Worm (Caenorhabditis elegans): Measurements from ENCODE around the gene nhr-7.
"Not testable (repeated sequence)": the region's sequence is repeated elsewhere in the genome, so short reads cannot be mapped to it uniquely, and the experiment has no call there.

nhr-7 gene

DNA sequence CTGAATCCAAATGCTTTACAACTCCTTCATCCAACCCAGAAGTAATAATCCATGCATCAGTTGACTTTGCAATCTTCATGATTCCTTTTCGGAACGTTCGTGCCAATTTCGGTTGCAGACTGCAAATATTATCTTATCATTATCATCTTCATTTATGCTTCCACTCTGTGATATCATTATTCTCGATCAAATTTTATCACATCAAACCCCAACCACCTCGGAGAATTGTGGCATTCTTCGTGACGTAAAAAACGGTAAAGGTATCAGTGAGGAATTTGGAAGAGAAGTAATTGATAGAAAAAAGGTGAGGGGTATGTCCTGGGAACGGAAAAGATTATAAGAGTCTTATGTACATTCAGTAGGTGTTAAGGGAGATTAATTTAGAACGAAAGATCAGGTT is 13.7 kb downstream of the nhr-7 start:
- TF ChIP-seq hmg-4 (GFP tag; optimal IDR thresholded peaks at IDR 0.05) (no peak), B0310.2 (tag; optimal IDR thresholded peaks at IDR 0.05) (no peak), tbx-11 (GFP tag; IDR thresholded peaks at IDR 0.05) (no peak), ets-7 (tag; optimal IDR thresholded peaks at IDR 0.05) (no peak), F13C5.2 (tag; optimal IDR thresholded peaks at IDR 0.05) (no peak), sea-1 (GFP tag; conservative IDR thresholded peaks at IDR 0.05) (no peak), hnd-1 (tag; optimal IDR thresholded peaks at IDR 0.05) (no peak), aly-1 (tag; optimal IDR thresholded peaks at IDR 0.05) (no peak), ceh-36 (tag; optimal IDR thresholded peaks at IDR 0.05) (no peak), flt-1 (GFP tag; IDR thresholded peaks at IDR 0.05) (no peak), ceh-13 (GFP tag; optimal IDR thresholded peaks at IDR 0.05) (no peak), scrt-1 (GFP tag; IDR thresholded peaks at IDR 0.05) (no peak), tra-4 (tag; optimal IDR thresholded peaks at IDR 0.05) (no peak), tbx-37 (GFP tag; conservative IDR thresholded peaks at IDR 0.05) (no peak), ama-1 (optimal IDR thresholded peaks at IDR 0.05) (no peak), hmbx-1 (tag; optimal IDR thresholded peaks at IDR 0.05) (no peak), pes-1 (GFP tag; IDR thresholded peaks at IDR 0.05) (no peak)

DNA sequence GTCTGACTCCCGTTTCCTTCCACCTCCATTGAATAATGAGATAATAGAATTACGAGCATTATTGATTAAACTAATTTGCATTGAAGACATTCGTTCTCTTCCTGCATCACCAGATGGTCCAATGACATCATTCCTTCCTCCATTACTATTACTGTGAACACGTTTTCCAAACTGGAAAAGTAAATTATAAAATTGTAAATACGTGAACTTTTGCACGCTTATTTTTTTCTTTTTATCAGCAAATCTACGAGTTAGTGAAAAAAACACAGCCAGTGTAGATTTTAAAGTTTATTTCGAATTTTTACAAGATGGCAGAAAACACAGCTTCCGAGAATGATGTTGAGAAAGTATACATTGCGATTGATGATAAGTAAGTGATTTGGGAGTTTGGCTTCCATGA is 17.5 kb downstream of the nhr-7 start, which contains the start of gene C05C12.1:
Gene C05C12.1, plus strand, starts transcription at position 301 of the 400 bp plus-strand sequence.
- not testable (repeated sequence) for TF ChIP-seq sea-1 (GFP tag; conservative IDR thresholded peaks at IDR 0.05); tbx-11 (GFP tag; IDR thresholded peaks at IDR 0.05); ama-1 (optimal IDR thresholded peaks at IDR 0.05)

DNA sequence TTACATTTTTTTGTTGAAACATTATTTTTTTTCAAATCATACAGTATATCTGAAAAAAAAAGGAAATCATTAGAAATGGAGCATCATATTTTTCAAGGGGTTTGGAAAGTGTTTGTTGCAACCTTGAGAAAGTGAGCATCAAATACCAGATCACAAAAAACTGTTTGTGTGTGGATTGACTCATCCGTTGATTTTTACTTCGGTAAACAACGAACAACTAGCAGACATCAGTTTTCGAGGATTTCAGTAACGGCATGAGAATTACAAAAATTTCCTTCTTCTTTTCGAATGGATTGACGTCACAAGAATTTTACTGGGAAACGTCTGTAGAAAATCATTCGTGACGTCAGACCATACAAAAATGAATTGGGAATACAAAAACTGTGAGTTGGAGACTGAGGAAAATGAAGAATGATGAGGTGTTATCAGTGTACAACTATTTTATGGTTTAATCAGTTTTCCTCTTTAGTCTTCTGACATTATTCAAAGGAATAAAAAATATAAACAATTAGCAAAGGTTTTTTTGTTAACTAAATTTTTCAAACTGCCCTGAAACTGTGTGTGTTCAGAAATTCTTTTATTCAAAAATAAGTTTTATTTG is 23.0 kb downstream of the nhr-7 start, which contains the start of gene C05C12.4:
Gene C05C12.4, minus strand, starts transcription at position 51 of the 601 bp plus-strand sequence.
- TF ChIP-seq scrt-1 (GFP tag; IDR thresholded peaks at IDR 0.05) (no peak), ets-7 (tag; optimal IDR thresholded peaks at IDR 0.05) (no peak), sea-1 (GFP tag; conservative IDR thresholded peaks at IDR 0.05) (no peak), hnd-1 (tag; optimal IDR thresholded peaks at IDR 0.05) (no peak), B0310.2 (tag; optimal IDR thresholded peaks at IDR 0.05) (no peak)

DNA sequence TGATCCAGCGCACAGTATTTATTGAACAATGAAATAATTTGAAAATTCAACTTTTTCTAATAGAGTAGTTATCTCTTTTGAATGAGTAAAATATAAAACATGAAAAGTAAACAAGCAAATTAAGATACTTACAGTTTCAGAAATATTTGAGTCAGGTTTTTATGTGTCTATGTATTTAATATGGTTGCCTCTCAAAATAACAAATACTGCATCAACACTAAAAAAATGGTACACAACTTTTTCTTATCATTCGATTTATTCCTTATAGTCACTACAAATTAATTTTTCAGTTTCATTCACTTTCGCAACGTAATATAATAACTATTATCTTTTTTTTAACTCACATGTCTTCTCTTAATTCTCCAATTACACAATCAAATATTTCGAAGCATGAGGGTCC is 23.7 kb downstream of the nhr-7 start:
- TF ChIP-seq tbx-11 (GFP tag; IDR thresholded peaks at IDR 0.05) (no peak), hnd-1 (tag; optimal IDR thresholded peaks at IDR 0.05) (no peak), tra-4 (tag; optimal IDR thresholded peaks at IDR 0.05) (no peak), F13C5.2 (tag; optimal IDR thresholded peaks at IDR 0.05) (no peak), hmbx-1 (tag; optimal IDR thresholded peaks at IDR 0.05) (no peak), tbx-37 (GFP tag; conservative IDR thresholded peaks at IDR 0.05) (no peak), ceh-36 (tag; optimal IDR thresholded peaks at IDR 0.05) (no peak), ets-7 (tag; optimal IDR thresholded peaks at IDR 0.05) (no peak), hmg-4 (GFP tag; optimal IDR thresholded peaks at IDR 0.05) (no peak)

DNA sequence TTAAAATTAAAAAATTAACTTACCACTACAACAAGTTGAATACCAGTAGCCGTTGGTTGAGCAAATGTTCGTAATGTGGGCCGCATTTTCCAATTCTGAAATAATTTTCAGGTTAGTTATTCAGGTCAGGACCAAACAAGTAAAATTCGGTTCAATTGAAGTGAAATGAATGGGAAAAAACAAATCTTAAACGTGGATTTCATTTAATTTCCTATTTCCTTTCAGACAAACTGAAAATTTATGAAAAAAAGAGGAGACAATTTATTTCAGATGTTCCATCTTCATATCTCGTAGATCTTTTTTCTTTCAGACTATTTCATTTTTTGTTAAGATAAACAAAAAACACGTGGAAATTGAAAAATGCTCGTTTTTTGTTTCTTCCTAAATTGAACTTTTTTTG is 29.8 kb downstream of the nhr-7 start, which contains the start of gene C05C12.6:
Gene C05C12.6, minus strand, starts transcription at position 101 of the 400 bp plus-strand sequence.
- no peak for TF ChIP-seq tra-4 (tag; optimal IDR thresholded peaks at IDR 0.05)
- TF ChIP-seq ets-7 (tag; optimal IDR thresholded peaks at IDR 0.05) = no peak
- TF ChIP-seq ceh-13 (GFP tag; optimal IDR thresholded peaks at IDR 0.05) = no peak
- TF ChIP-seq tbx-37 (GFP tag; conservative IDR thresholded peaks at IDR 0.05) = no peak
- no peak for TF ChIP-seq ama-1 (optimal IDR thresholded peaks at IDR 0.05)
- TF ChIP-seq hmg-4 (GFP tag; optimal IDR thresholded peaks at IDR 0.05) = no peak
- no peak for TF ChIP-seq scrt-1 (GFP tag; IDR thresholded peaks at IDR 0.05)
- no peak for TF ChIP-seq F13C5.2 (tag; optimal IDR thresholded peaks at IDR 0.05)
- no peak for TF ChIP-seq hmbx-1 (tag; optimal IDR thresholded peaks at IDR 0.05)
- TF ChIP-seq sea-1 (GFP tag; conservative IDR thresholded peaks at IDR 0.05) = no peak
- no peak for TF ChIP-seq B0310.2 (tag; optimal IDR thresholded peaks at IDR 0.05)
- TF ChIP-seq hnd-1 (tag; optimal IDR thresholded peaks at IDR 0.05) = no peak

DNA sequence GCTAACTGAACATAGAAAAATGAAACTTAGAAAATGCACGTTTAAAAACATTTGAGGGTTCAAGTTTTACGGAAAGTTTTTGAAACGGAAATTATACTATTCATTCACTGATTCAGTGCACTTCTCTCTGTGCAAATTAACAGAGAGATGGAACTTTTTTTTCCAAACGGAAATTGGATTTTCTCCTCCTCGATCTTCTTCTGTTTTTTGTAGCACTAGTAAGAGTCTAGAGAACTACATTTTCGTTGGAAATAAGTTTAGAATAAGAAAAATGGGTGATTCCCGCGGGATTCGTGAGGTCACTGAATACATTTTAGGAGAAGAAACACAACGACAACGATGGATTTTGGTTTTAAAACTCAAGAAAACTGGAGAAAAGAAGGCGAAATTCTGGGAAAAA is 35.4 kb downstream of the nhr-7 start:
- TF ChIP-seq B0310.2 (tag; optimal IDR thresholded peaks at IDR 0.05) = no peak
- no peak for TF ChIP-seq ceh-13 (GFP tag; optimal IDR thresholded peaks at IDR 0.05)
- TF ChIP-seq tra-4 (tag; optimal IDR thresholded peaks at IDR 0.05) = no peak
- no peak for TF ChIP-seq ama-1 (optimal IDR thresholded peaks at IDR 0.05)
- TF ChIP-seq tbx-37 (GFP tag; conservative IDR thresholded peaks at IDR 0.05) = no peak
- no peak for TF ChIP-seq sea-1 (GFP tag; conservative IDR thresholded peaks at IDR 0.05)
- TF ChIP-seq pes-1 (GFP tag; IDR thresholded peaks at IDR 0.05) = no peak
- no peak for TF ChIP-seq aly-1 (tag; optimal IDR thresholded peaks at IDR 0.05)
- no peak for TF ChIP-seq ets-7 (tag; optimal IDR thresholded peaks at IDR 0.05)
- TF ChIP-seq F13C5.2 (tag; optimal IDR thresholded peaks at IDR 0.05) = no peak
- no peak for TF ChIP-seq hmbx-1 (tag; optimal IDR thresholded peaks at IDR 0.05)
- TF ChIP-seq ceh-36 (tag; optimal IDR thresholded peaks at IDR 0.05) = no peak
- TF ChIP-seq hmg-4 (GFP tag; optimal IDR thresholded peaks at IDR 0.05) = no peak

DNA sequence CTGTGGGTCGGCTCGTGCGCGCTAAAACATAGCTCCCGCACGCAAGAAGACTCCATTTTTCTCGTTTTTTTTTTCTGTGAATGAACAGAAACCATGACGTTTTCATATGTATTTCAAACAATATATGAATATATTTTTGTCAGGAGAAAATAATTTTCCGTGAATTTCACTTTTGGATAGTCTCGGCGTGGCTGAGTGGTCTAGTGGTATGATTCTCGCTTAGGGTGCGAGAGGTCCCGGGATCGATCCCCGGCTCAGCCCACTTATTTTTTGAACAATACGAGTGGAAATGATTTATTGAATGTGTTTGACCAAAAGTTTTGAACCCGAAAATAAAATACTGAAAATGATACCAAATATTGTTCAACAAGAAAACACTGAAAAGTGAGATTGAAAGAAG is 39.8 kb downstream of the nhr-7 start:
- TF ChIP-seq tra-4 (tag; optimal IDR thresholded peaks at IDR 0.05) = no peak
- no peak for TF ChIP-seq B0310.2 (tag; optimal IDR thresholded peaks at IDR 0.05)
- no peak for TF ChIP-seq ceh-36 (tag; optimal IDR thresholded peaks at IDR 0.05)
- no peak for TF ChIP-seq tbx-37 (GFP tag; conservative IDR thresholded peaks at IDR 0.05)
- no peak for TF ChIP-seq sea-1 (GFP tag; conservative IDR thresholded peaks at IDR 0.05)
- no peak for TF ChIP-seq flt-1 (GFP tag; IDR thresholded peaks at IDR 0.05)
- no peak for TF ChIP-seq tbx-11 (GFP tag; IDR thresholded peaks at IDR 0.05)
- no peak for TF ChIP-seq aly-1 (tag; optimal IDR thresholded peaks at IDR 0.05)

DNA sequence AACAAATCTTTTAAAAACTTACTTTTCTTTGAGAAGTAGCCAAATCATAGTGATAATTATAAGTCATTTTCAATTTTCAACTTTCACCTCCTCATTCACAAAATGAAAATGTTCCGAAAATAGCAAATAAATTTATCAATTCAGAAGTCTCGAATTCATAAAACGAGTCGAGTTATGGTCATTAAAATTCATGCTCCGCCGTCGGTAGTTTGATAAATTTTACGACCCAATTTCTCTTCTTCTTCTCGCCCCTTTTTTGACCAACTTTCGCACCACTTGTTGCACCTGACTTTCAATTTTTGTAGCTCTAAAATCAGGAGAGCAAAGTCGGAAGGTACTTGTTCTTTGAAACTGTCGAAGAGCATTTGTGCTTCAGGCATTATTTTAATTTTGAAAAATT is 41.1 kb downstream of the nhr-7 start, which contains the start of gene best-7:
Gene best-7, minus strand, starts transcription at position 239 of the 400 bp plus-strand sequence.
- TF ChIP-seq hmg-4 (GFP tag; optimal IDR thresholded peaks at IDR 0.05) (no peak), flt-1 (GFP tag; IDR thresholded peaks at IDR 0.05) (no peak), scrt-1 (GFP tag; IDR thresholded peaks at IDR 0.05) (no peak), ceh-13 (GFP tag; optimal IDR thresholded peaks at IDR 0.05) (no peak)

Measured in whole organism, early embryonic.